Fruit fly (Drosophila melanogaster): ENCODE measurements around the gene CG11550.

DNA sequence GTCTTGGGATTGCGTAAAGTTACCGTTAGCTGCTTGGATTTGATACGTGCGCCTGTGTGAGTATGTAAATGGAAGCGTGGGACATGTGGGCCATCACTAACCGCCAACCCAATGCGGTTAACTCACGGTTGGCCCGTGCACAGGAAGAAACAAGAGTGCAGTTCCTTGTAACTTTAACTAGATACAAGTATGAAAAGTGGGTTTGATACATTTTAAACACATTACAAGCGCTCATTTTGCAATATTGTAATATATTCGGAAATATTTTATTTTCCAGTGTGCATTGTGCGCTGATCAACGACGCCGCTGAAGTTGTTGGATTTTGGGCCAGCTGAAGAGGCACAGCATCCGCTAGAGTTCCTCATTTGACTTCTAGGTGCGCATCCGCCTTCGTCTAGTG, 8.1 kb upstream of the CG11550 start:
- no peak for TF ChIP-seq h (optimal IDR thresholded peaks at IDR 0.05)
- no peak for TF ChIP-seq insv (optimal IDR thresholded peaks at IDR 0.05)
- TF ChIP-seq Sin3A (optimal IDR thresholded peaks at IDR 0.05) = no peak
- no peak for TF ChIP-seq Myc (optimal IDR thresholded peaks at IDR 0.05)
